Fruit fly (Drosophila melanogaster): ENCODE data around the gene Jupiter.

dm6 chr3R:11603136-11603535 is 16.6 kb downstream of the Jupiter start:
- TF ChIP-seq CrebA (GFP tag; optimal IDR thresholded peaks at IDR 0.05; ENCODE audit: borderline replicate concordance) (no peak), usp (GFP tag; optimal IDR thresholded peaks at IDR 0.05) (no peak), brk (GFP tag; optimal IDR thresholded peaks at IDR 0.05) (no peak), Myc (optimal IDR thresholded peaks at IDR 0.05) (no peak), dmrt93B (GFP tag; optimal IDR thresholded peaks at IDR 0.05) (no peak), Abd-B (GFP tag; optimal IDR thresholded peaks at IDR 0.05) (no peak), N (GFP tag; optimal IDR thresholded peaks at IDR 0.05) (no peak), Dif (GFP tag; optimal IDR thresholded peaks at IDR 0.05; ENCODE audit: partially characterized antibody) (no peak), h (GFP tag; optimal IDR thresholded peaks at IDR 0.05) (no peak)

All from whole organism, wandering third instar larva.